Fruit fly (Drosophila melanogaster): Measurements from ENCODE around the gene Usp12-46.

- no peak for TF ChIP-seq Mnt (GFP tag; optimal IDR thresholded peaks at IDR 0.05)
- no peak for TF ChIP-seq Crg-1 (GFP tag; optimal IDR thresholded peaks at IDR 0.05)
Observed at dm6 chr3R:22770207-22770606, 19.5 kb downstream of the Usp12-46 start, which contains the start of gene CG43093.

Data from whole organism, adult.